Worm (Caenorhabditis elegans): ENCODE data around the gene sre-54.

The sre-54 gene

DNA sequence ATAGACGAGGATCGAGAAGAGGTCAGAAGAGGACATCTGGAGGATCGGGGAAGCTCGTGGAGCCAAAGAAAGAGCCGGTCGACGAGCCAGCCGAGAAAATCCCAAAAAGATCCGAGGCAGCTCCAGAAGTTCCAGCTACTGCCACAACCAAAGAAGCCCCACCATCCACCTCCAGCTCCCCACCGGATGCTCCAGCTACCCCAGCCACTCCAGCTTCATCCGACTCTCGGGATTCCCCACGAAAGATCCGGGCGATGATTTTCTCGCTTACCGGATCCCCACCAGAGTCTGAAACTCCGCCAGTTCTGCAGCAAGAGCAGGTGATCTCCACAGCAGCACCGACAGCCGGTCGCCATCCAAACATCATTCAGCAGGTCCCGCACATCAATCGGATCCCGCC lies 10.2 kb downstream of the sre-54 start:
- TF ChIP-seq unc-62 (GFP tag; optimal IDR thresholded peaks at IDR 0.05), result no peak
- no peak for TF ChIP-seq lin-13 (tag; optimal IDR thresholded peaks at IDR 0.05)
- TF ChIP-seq nhr-2 (tag; optimal IDR thresholded peaks at IDR 0.05), result no peak
- no peak for TF ChIP-seq mab-5 (tag; optimal IDR thresholded peaks at IDR 0.05)
- no peak for TF ChIP-seq zip-8 (tag; optimal IDR thresholded peaks at IDR 0.05)
- TF ChIP-seq elt-3 (tag; optimal IDR thresholded peaks at IDR 0.05), result no peak
- no peak for TF ChIP-seq M03D4.4 (tag; optimal IDR thresholded peaks at IDR 0.05)
- TF ChIP-seq blmp-1 (tag; optimal IDR thresholded peaks at IDR 0.05), result no peak
- TF ChIP-seq flh-1 (GFP tag; optimal IDR thresholded peaks at IDR 0.05), result no peak
- TF ChIP-seq ceh-43 (GFP tag; optimal IDR thresholded peaks at IDR 0.05), result no peak
- TF ChIP-seq cnd-1 (tag; optimal IDR thresholded peaks at IDR 0.05), result no peak
- no peak for TF ChIP-seq unc-120 (tag; optimal IDR thresholded peaks at IDR 0.05; ENCODE audit: poor library complexity, severe bottlenecking)

DNA sequence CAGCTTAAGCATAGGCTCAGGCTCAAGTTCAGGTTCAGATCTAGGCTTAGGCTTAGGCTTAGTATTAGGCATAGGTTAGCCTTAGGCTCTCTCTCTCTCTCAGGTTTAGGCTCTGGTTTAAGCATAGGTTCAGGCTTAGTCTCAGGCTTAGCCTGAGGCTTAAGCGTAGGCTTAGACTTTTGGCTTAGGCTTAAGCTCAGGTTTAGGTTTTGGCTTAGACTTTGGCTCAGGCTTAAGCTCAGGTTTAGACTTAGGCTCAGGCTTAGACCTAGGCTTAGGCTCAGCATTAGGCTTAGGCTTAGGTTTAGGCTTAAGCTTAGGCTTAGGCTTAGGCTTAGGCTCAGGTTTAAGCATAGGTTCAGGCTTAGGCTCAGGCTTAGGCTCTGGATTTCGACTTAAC lies 11.0 kb downstream of the sre-54 start:
- TF ChIP-seq ham-2 (GFP tag; optimal IDR thresholded peaks at IDR 0.05), result peak; percentile 30
- no peak for TF ChIP-seq ztf-11 (tag; optimal IDR thresholded peaks at IDR 0.05)
- TF ChIP-seq elt-1 (tag; optimal IDR thresholded peaks at IDR 0.05; ENCODE audit: borderline replicate concordance, insufficient read depth), result no peak

DNA sequence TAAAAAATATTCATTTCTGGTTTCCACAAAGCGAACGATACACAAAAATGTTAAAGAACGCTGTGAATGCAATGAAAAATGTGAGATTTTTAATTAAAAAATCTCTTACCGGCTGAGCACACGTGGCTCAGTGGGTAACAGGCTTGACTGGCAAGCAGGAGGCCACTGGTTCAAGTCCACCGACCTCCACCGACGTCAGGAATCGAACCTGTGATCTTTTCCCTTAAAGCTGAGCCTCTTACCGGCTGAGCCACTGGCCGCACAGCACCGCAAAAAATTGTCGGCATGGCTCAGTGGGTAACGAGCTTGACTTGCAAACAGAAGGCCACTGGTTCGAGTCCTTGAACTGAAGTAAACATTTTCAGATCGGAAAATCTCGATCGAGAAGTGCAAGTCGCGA lies 12.1 kb downstream of the sre-54 start, which contains the start of gene C44C11.6:
Gene C44C11.6 (plus strand): TSS at position 23 of the 400 bp plus-strand sequence.
- TF ChIP-seq drap-1 (GFP tag; optimal IDR thresholded peaks at IDR 0.05), result no peak
- no peak for TF ChIP-seq nhr-28 (tag; optimal IDR thresholded peaks at IDR 0.05)
- TF ChIP-seq sptf-1 (tag; optimal IDR thresholded peaks at IDR 0.05), result no peak
- no peak for TF ChIP-seq unc-39 (tag; optimal IDR thresholded peaks at IDR 0.05)
- no peak for TF ChIP-seq lsy-2 (tag; optimal IDR thresholded peaks at IDR 0.05)
- TF ChIP-seq ces-1 (GFP tag; optimal IDR thresholded peaks at IDR 0.05), result no peak
- TF ChIP-seq ztf-11 (tag; optimal IDR thresholded peaks at IDR 0.05), result no peak
- TF ChIP-seq flh-1 (GFP tag; optimal IDR thresholded peaks at IDR 0.05), result no peak
- TF ChIP-seq nhr-237 (tag; optimal IDR thresholded peaks at IDR 0.05), result no peak
- TF ChIP-seq mep-1 (tag; optimal IDR thresholded peaks at IDR 0.05), result no peak
- TF ChIP-seq pha-4 (tag; optimal IDR thresholded peaks at IDR 0.05), result no peak
- TF ChIP-seq unc-62 (GFP tag; optimal IDR thresholded peaks at IDR 0.05), result no peak
- no peak for TF ChIP-seq nhr-2 (tag; optimal IDR thresholded peaks at IDR 0.05)
- TF ChIP-seq elt-3 (tag; optimal IDR thresholded peaks at IDR 0.05), result no peak
- no peak for TF ChIP-seq unc-120 (tag; optimal IDR thresholded peaks at IDR 0.05; ENCODE audit: poor library complexity, severe bottlenecking)
- no peak for TF ChIP-seq lin-13 (tag; optimal IDR thresholded peaks at IDR 0.05)
- TF ChIP-seq snpc-4 (tag; optimal IDR thresholded peaks at IDR 0.05), result no peak

ce11 chrII:12346289-12346989 lies 13.7 kb downstream of the sre-54 start:
- TF ChIP-seq blmp-1 (tag; optimal IDR thresholded peaks at IDR 0.05) (no peak), unc-39 (tag; optimal IDR thresholded peaks at IDR 0.05) (no peak), flh-1 (GFP tag; optimal IDR thresholded peaks at IDR 0.05) (no peak), ham-2 (GFP tag; optimal IDR thresholded peaks at IDR 0.05) (no peak), mab-5 (tag; optimal IDR thresholded peaks at IDR 0.05) (no peak), sem-2 (GFP tag; optimal IDR thresholded peaks at IDR 0.05) (no peak), sptf-1 (tag; optimal IDR thresholded peaks at IDR 0.05) (no peak), cnd-1 (tag; optimal IDR thresholded peaks at IDR 0.05) (no peak)

- TF ChIP-seq lin-32 (GFP tag; optimal IDR thresholded peaks at IDR 0.05) (no peak), unc-120 (tag; optimal IDR thresholded peaks at IDR 0.05; ENCODE audit: poor library complexity, severe bottlenecking) (peak; percentile 18), nhr-12 (tag; optimal IDR thresholded peaks at IDR 0.05) (no peak), sem-2 (GFP tag; optimal IDR thresholded peaks at IDR 0.05) (no peak), pha-4 (tag; optimal IDR thresholded peaks at IDR 0.05) (peak; percentile 29)
Measured at ce11 chrII:12348957-12349356, 16.2 kb downstream of the sre-54 start.

ce11 chrII:12349866-12350265 lies 17.1 kb downstream of the sre-54 start:
- TF ChIP-seq hlh-1 (tag; optimal IDR thresholded peaks at IDR 0.05), result no peak
- TF ChIP-seq nhr-2 (tag; optimal IDR thresholded peaks at IDR 0.05), result no peak
- no peak for TF ChIP-seq ham-2 (GFP tag; optimal IDR thresholded peaks at IDR 0.05)
- TF ChIP-seq drap-1 (GFP tag; optimal IDR thresholded peaks at IDR 0.05), result no peak
- no peak for TF ChIP-seq mep-1 (tag; optimal IDR thresholded peaks at IDR 0.05)
- no peak for TF ChIP-seq ces-1 (GFP tag; optimal IDR thresholded peaks at IDR 0.05)
- TF ChIP-seq cnd-1 (tag; optimal IDR thresholded peaks at IDR 0.05), result no peak
- TF ChIP-seq bed-3 (GFP tag; optimal IDR thresholded peaks at IDR 0.05), result no peak
- TF ChIP-seq nhr-12 (tag; optimal IDR thresholded peaks at IDR 0.05), result no peak
- TF ChIP-seq unc-120 (tag; optimal IDR thresholded peaks at IDR 0.05; ENCODE audit: poor library complexity, severe bottlenecking), result no peak
- no peak for TF ChIP-seq ceh-43 (GFP tag; optimal IDR thresholded peaks at IDR 0.05)
